Fruit fly (Drosophila melanogaster): ENCODE measurements around the gene Septin1.

The Septin1 gene

DNA sequence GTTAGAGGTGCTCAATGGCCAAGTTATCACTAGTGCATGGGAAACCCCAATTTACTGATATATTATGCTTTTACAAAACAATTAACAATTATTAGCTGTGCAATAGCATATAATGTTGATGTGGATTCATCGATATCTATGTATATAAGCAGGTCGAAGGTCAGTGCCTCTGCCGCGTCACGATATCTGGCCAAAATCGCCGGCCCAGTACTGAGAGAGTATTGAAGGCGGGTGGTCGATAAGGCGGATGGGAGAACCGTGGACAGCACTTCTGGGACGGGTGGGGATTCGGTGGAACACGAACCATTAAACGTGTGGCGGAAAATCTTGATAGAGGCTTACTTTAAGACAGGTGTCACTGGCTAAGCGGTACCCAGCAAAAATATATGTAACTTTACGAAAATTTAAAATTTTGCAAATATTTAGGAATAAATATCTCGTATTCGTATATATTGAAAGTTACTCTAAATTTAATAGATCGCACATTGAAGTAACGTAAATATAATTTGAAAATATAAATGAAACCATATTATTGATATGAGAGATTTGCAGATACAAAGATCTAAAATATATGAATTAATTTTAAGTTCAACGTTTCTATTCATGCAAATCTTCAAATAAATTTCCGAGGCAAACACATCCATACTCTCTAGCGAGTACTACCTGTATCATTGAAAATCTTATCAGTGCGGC lies 35.7 kb upstream of the Septin1 start (continued):
- TF ChIP-seq CG11085 (GFP tag; IDR thresholded peaks at IDR 0.05) (no peak), Meics (GFP tag; optimal IDR thresholded peaks at IDR 0.05) (peak; percentile 82), phol (tag; optimal IDR thresholded peaks at IDR 0.05) (peak; percentile 69), exex (tag; optimal IDR thresholded peaks at IDR 0.05) (peak; percentile 67), CG12236 (GFP tag; optimal IDR thresholded peaks at IDR 0.05) (no peak), Bteb2 (GFP tag; optimal IDR thresholded peaks at IDR 0.05) (no peak), grn (GFP tag; optimal IDR thresholded peaks at IDR 0.05) (peak; percentile 32), HHEX (GFP tag; optimal IDR thresholded peaks at IDR 0.05) (peak; percentile 65), pfk (GFP tag; optimal IDR thresholded peaks at IDR 0.05) (peak; percentile 82), CG14710 (tag; optimal IDR thresholded peaks at IDR 0.05) (peak; percentile 49), CG6689 (GFP tag; IDR thresholded peaks at IDR 0.05) (peak; percentile 46), CG4424 (GFP tag; optimal IDR thresholded peaks at IDR 0.05) (peak; percentile 51), lmd (GFP tag; IDR thresholded peaks at IDR 0.05) (peak; percentile 54), Stat92E (GFP tag; optimal IDR thresholded peaks at IDR 0.05) (no peak), CG31441 (GFP tag; IDR thresholded peaks at IDR 0.05) (peak; percentile 81), CG31224 (GFP tag; IDR thresholded peaks at IDR 0.05) (0 out of 2 replicates have a peak, but pooled peaks have one; percentile 24), CG6683 (GFP tag; optimal IDR thresholded peaks at IDR 0.05) (peak; percentile 66), CG9727 (GFP tag; optimal IDR thresholded peaks at IDR 0.05) (peak; percentile 15), sc (optimal IDR thresholded peaks at IDR 0.05) (no peak), sc (GFP tag; optimal IDR thresholded peaks at IDR 0.05) (peak; percentile 6), rib (GFP tag; IDR thresholded peaks at IDR 0.05) (0 out of 2 replicates have a peak, but pooled peaks have one; percentile 14), Lpt (GFP tag; optimal IDR thresholded peaks at IDR 0.05) (no peak), al (GFP tag; IDR thresholded peaks at IDR 0.05) (peak; percentile 7; the same call in 1 of the 2 replicates), CG11093 (GFP tag; IDR thresholded peaks at IDR 0.05) (0 out of 3 replicates have a peak, but pooled peaks have one; percentile 41), CG10267 (tag; optimal IDR thresholded peaks at IDR 0.05) (peak; percentile 56), HLH54F (GFP tag; optimal IDR thresholded peaks at IDR 0.05) (no peak), Chrac-16 (GFP tag; optimal IDR thresholded peaks at IDR 0.05) (no peak), CG30020 (tag; optimal IDR thresholded peaks at IDR 0.05) (peak; percentile 4), tgo (GFP tag; IDR thresholded peaks at IDR 0.05) (peak; percentile 46; the same call in 1 of the 3 replicates), CG7357 (GFP tag; IDR thresholded peaks at IDR 0.05) (0 out of 3 replicates have a peak, but pooled peaks have one; percentile 13), CG7372 (GFP tag; IDR thresholded peaks at IDR 0.05) (peak; percentile 50; the same call in 1 of the 2 replicates), CG7839 (tag; optimal IDR thresholded peaks at IDR 0.05) (peak; percentile 71), row (GFP tag; IDR thresholded peaks at IDR 0.05) (peak; percentile 46; the same call in 2 of the 3 replicates), CG18262 (tag; optimal IDR thresholded peaks at IDR 0.05) (peak; percentile 74), Dbx (GFP tag; IDR thresholded peaks at IDR 0.05) (0 out of 3 replicates have a peak, but pooled peaks have one; percentile 48), Hr51 (GFP tag; optimal IDR thresholded peaks at IDR 0.05) (no peak), CG6654 (GFP tag; optimal IDR thresholded peaks at IDR 0.05) (peak; percentile 19), dmrt99B (tag; optimal IDR thresholded peaks at IDR 0.05) (peak; percentile 81), Atf6 (GFP tag; IDR thresholded peaks at IDR 0.05) (peak; percentile 47; the same call in 1 of the 2 replicates), CG4328 (GFP tag; optimal IDR thresholded peaks at IDR 0.05) (peak; percentile 71), Optix (GFP tag; IDR thresholded peaks at IDR 0.05) (no peak), HLH3B (GFP tag; IDR thresholded peaks at IDR 0.05) (0 out of 2 replicates have a peak, but pooled peaks have one; percentile 5), CG10979 (tag; optimal IDR thresholded peaks at IDR 0.05) (peak; percentile 65), CG17359 (tag; optimal IDR thresholded peaks at IDR 0.05) (peak; percentile 65), CG7786 (GFP tag; optimal IDR thresholded peaks at IDR 0.05) (no peak), Deaf1 (tag; optimal IDR thresholded peaks at IDR 0.05) (peak; percentile 28), nerfin-1 (tag; optimal IDR thresholded peaks at IDR 0.05) (peak; percentile 50), Hand (GFP tag; optimal IDR thresholded peaks at IDR 0.05) (no peak), CG15011 (GFP tag; optimal IDR thresholded peaks at IDR 0.05) (peak; percentile 56)

All from whole organism, embryonic.